Worm (Caenorhabditis elegans): ENCODE measurements around the gene C04H5.1.

DNA sequence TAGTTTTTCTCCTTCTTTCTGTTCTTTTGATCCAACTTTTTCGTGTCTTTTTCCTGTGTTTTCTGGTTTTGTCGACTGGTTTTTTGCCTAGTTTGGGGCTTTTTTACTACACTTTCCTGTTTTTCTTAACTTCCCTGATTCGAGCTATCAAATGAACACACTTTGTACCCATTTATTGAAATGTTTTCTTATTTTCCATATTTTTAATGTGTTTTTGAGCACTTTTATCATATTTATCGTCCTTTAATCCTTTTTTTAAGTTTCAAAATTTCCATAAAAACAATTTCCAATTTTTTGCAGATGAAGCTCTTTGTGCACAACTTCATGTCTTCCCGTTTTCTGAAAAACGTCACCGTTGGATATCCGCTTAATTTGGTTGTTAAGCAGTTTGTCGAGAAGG, at the start of gene C04H5.1:
- TF ChIP-seq unc-55 (GFP tag; optimal IDR thresholded peaks at IDR 0.05) (no peak), nhr-129 (tag; optimal IDR thresholded peaks at IDR 0.05) (no peak), unc-39 (tag; optimal IDR thresholded peaks at IDR 0.05) (no peak), nhr-23 (tag; optimal IDR thresholded peaks at IDR 0.05) (no peak), ztf-4 (tag; optimal IDR thresholded peaks at IDR 0.05) (no peak), elt-3 (tag; optimal IDR thresholded peaks at IDR 0.05) (no peak), nhr-237 (tag; optimal IDR thresholded peaks at IDR 0.05) (no peak), ztf-11 (tag; optimal IDR thresholded peaks at IDR 0.05) (no peak), ceh-16 (tag; optimal IDR thresholded peaks at IDR 0.05) (no peak), nhr-6 (tag; optimal IDR thresholded peaks at IDR 0.05) (no peak), nhr-11 (tag; optimal IDR thresholded peaks at IDR 0.05) (no peak), F13H6.1 (tag; optimal IDR thresholded peaks at IDR 0.05) (no peak), nhr-77 (tag; optimal IDR thresholded peaks at IDR 0.05) (no peak), mbf-1 (tag; optimal IDR thresholded peaks at IDR 0.05) (no peak)

Measured in whole organism, L2 larva.